Worm (Caenorhabditis elegans) whole organism, late embryonic: ENCODE measurements around the gene dod-24.

Source experiments
- C38D4.7 ChIP-seq: fragments of 200-800 bp; sonication (Bioruptor generic); optimal IDR thresholded peaks from 2 replicates; lab custom pipeline; 2018; ENCODE audit warnings: mild to moderate bottlenecking, missing genetic modification characterization, moderate library complexity, missing compliant biosample characterization
- K02D7.2 ChIP-seq: sonication (generic microtip); optimal IDR thresholded peaks from 2 replicates; lab custom pipeline; 2017; ENCODE audit warnings: mild to moderate bottlenecking, missing genetic modification characterization, missing compliant biosample characterization
- K09A11.1 ChIP-seq: sonication (generic microtip); optimal IDR thresholded peaks from 2 replicates; lab custom pipeline; 2017; ENCODE audit warnings: antibody characterized with exemption, mild to moderate bottlenecking, missing genetic modification characterization, missing compliant biosample characterization; ENCODE audit not compliant: insufficient read depth
- T23F11.4 ChIP-seq: fragments of 200-800 bp; sonication (Bioruptor generic); optimal IDR thresholded peaks from 2 replicates; lab custom pipeline; 2018; ENCODE audit warnings: mild to moderate bottlenecking, missing genetic modification characterization, missing compliant biosample characterization
- Y22D7AL.16 ChIP-seq: sonication (generic microtip); optimal IDR thresholded peaks from 2 replicates; lab custom pipeline; 2016; ENCODE audit warnings: missing genetic modification characterization, missing compliant biosample characterization
- ama-1 ChIP-seq: fragments of 150-350 bp; optimal IDR thresholded peaks from 2 replicates; lab custom pipeline; 2014
- ceh-14 ChIP-seq: sonication (generic microtip); optimal IDR thresholded peaks from 2 replicates; lab custom pipeline; 2016; ENCODE audit warnings: missing genotype, missing genetic modification characterization, missing compliant biosample characterization
- ceh-19 ChIP-seq: fragments of 200-800 bp; sonication (Bioruptor generic); optimal IDR thresholded peaks from 2 replicates; lab custom pipeline; 2018; ENCODE audit warnings: mild to moderate bottlenecking, missing genetic modification characterization, missing compliant biosample characterization
- ceh-30 ChIP-seq: fragments of 150-350 bp; optimal IDR thresholded peaks from 2 replicates; lab custom pipeline; 2014; ENCODE audit warnings: missing biosample characterization, missing genetic modification characterization
- ceh-34 ChIP-seq: sonication (generic microtip); optimal IDR thresholded peaks from 2 replicates; lab custom pipeline; 2016; ENCODE audit warnings: mild to moderate bottlenecking, missing genetic modification characterization, missing compliant biosample characterization
- ceh-45 ChIP-seq: fragments of 200-800 bp; sonication (Bioruptor generic); IDR thresholded peaks from 2 replicates; pipeline ENCODE4 v1.3.6; 2022; ENCODE audit warnings: missing genetic modification reagents, missing genetic modification characterization, missing compliant biosample characterization
- ceh-9 ChIP-seq: sonication (generic microtip); optimal IDR thresholded peaks from 2 replicates; lab custom pipeline; 2016; ENCODE audit warnings: mild to moderate bottlenecking, missing genetic modification characterization, inconsistent platforms, missing compliant biosample characterization
- dmd-4 ChIP-seq: sonication (generic microtip); optimal IDR thresholded peaks from 2 replicates; lab custom pipeline; 2016; ENCODE audit warnings: borderline replicate concordance, missing genetic modification characterization, missing compliant biosample characterization
- elt-2 ChIP-seq: sonication (generic microtip); optimal IDR thresholded peaks from 2 replicates; lab custom pipeline; 2016; ENCODE audit warnings: missing genetic modification reagents, missing genetic modification characterization, missing compliant biosample characterization
- ets-4 ChIP-seq: sonication (generic microtip); optimal IDR thresholded peaks from 2 replicates; lab custom pipeline; 2016; ENCODE audit warnings: missing genetic modification characterization, missing compliant biosample characterization
- eyg-1 ChIP-seq: sonication (generic microtip); optimal IDR thresholded peaks from 2 replicates; lab custom pipeline; 2016; ENCODE audit warnings: missing genotype, missing genetic modification characterization, missing compliant biosample characterization
- fkh-10 ChIP-seq: fragments of 150-350 bp; optimal IDR thresholded peaks from 2 replicates; lab custom pipeline; 2014; ENCODE audit warnings: missing biosample characterization, missing genetic modification reagents, missing genetic modification characterization
- fkh-6 ChIP-seq: sonication (generic microtip); optimal IDR thresholded peaks from 2 replicates; lab custom pipeline; 2016; ENCODE audit warnings: missing genetic modification characterization, missing compliant biosample characterization
- gmeb-2 ChIP-seq: sonication (generic microtip); optimal IDR thresholded peaks from 2 replicates; lab custom pipeline; 2016; ENCODE audit warnings: missing genetic modification characterization, inconsistent platforms, missing compliant biosample characterization
- lim-6 ChIP-seq: sonication (generic microtip); optimal IDR thresholded peaks from 2 replicates; lab custom pipeline; 2016; ENCODE audit warnings: missing genetic modification characterization, missing compliant biosample characterization
- lin-11 ChIP-seq: fragments of 200-800 bp; sonication (Bioruptor generic); optimal IDR thresholded peaks from 2 replicates; lab custom pipeline; 2018; ENCODE audit warnings: mild to moderate bottlenecking, missing genetic modification characterization, missing compliant biosample characterization
- madf-2 ChIP-seq: sonication (generic microtip); optimal IDR thresholded peaks from 2 replicates; lab custom pipeline; 2017; ENCODE audit warnings: missing genetic modification characterization, missing compliant biosample characterization
- mec-3 ChIP-seq: sonication (generic microtip); optimal IDR thresholded peaks from 2 replicates; lab custom pipeline; 2016; ENCODE audit warnings: borderline replicate concordance, missing genetic modification characterization, missing compliant biosample characterization
- nhr-232 ChIP-seq: sonication (generic microtip); optimal IDR thresholded peaks from 2 replicates; lab custom pipeline; 2016; ENCODE audit warnings: missing genetic modification characterization, missing compliant biosample characterization
- pax-1 ChIP-seq: fragments of 150-350 bp; optimal IDR thresholded peaks from 2 replicates; lab custom pipeline; 2014; ENCODE audit warnings: missing biosample characterization, missing genetic modification characterization
- pqm-1 ChIP-seq: sonication (generic microtip); optimal IDR thresholded peaks from 2 replicates; lab custom pipeline; 2016; ENCODE audit warnings: missing genetic modification characterization, missing compliant biosample characterization
- sdc-2 ChIP-seq: sonication (generic microtip); optimal IDR thresholded peaks from 2 replicates; lab custom pipeline; 2016; ENCODE audit warnings: missing genotype, missing genetic modification characterization, missing compliant biosample characterization
- sox-4 ChIP-seq: sonication (generic microtip); optimal IDR thresholded peaks from 2 replicates; lab custom pipeline; 2017; ENCODE audit warnings: mild to moderate bottlenecking, missing genetic modification characterization, inconsistent platforms, missing compliant biosample characterization
- ttx-3 ChIP-seq: sonication (generic microtip); optimal IDR thresholded peaks from 2 replicates; lab custom pipeline; 2016; ENCODE audit warnings: missing genetic modification reagents, missing genetic modification characterization, missing compliant biosample characterization
- unc-55 ChIP-seq: sonication (generic microtip); optimal IDR thresholded peaks from 2 replicates; lab custom pipeline; 2017; ENCODE audit warnings: missing biosample characterization, missing genetic modification reagents, missing genetic modification characterization
- zip-5 ChIP-seq: sonication (generic microtip); optimal IDR thresholded peaks from 2 replicates; lab custom pipeline; 2016; ENCODE audit warnings: missing genetic modification characterization, missing compliant biosample characterization
- ztf-16 ChIP-seq: sonication (generic microtip); optimal IDR thresholded peaks from 2 replicates; lab custom pipeline; 2017; ENCODE audit warnings: missing genetic modification characterization, missing compliant biosample characterization

dod-24 gene

DNA sequence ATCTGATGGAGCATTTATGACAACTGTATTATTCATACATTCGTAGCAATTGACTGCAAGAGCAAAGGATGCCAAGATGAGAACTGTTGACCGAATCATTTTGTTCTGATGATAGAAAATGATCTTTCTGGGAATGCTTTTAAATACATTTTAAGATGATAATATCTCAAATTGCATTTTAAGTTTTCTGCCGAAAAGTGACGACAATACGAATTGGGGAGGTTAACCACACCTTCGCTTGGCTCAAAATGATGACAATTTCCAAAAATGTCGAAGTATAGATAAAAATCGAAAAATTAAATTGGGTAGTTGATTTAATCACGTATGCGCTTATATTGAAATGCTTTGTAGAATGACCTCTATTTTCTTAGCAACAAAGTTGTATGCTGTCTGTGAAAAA is at the start of gene dod-24:
Gene dod-24 (minus strand): TSS at position 101 of the 400 bp plus-strand sequence.
- TF ChIP-seq ceh-30 (tag; lab: Kevin White, UChicago), result no peak
- TF ChIP-seq zip-5 (tag; lab: Kevin White, UChicago), result no peak
- no peak for TF ChIP-seq fkh-10 (GFP tag; lab: Kevin White, UChicago)
- TF ChIP-seq ceh-14 (tag; lab: Kevin White, UChicago), result no peak
- no peak for TF ChIP-seq eyg-1 (tag; lab: Kevin White, UChicago)
- no peak for TF ChIP-seq ceh-34
- TF ChIP-seq ceh-9 (tag; lab: Kevin White, UChicago), result no peak
- no peak for TF ChIP-seq ets-4 (tag; lab: Kevin White, UChicago)
- TF ChIP-seq dmd-4, result no peak
- no peak for TF ChIP-seq gmeb-2 (tag; lab: Kevin White, UChicago)
- TF ChIP-seq madf-2 (tag; lab: Kevin White, UChicago), result no peak
- no peak for TF ChIP-seq ceh-19 (GFP tag; lab: Kevin White, UChicago)
- TF ChIP-seq K09A11.1 (tag; lab: Kevin White, UChicago), result no peak
- no peak for TF ChIP-seq lin-11
- TF ChIP-seq K02D7.2 (tag; lab: Kevin White, UChicago), result no peak

DNA sequence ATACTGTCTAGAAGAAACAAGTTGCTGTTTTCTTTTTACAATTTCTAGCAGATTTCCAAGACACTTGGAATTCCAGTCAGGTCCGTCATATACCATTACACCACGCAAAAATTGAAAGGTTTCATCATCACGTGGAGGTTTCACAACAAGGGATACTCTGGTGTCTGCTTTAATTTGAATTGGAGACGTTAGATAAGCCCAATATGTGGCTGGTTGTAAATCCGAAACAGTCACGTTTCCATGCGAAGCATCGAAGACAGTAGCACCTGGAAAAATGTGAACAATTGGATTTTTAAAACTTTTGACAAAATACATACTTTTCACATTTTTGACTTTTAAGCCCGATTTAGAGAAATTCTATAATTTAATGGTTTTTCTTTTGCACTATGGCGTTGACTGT is 49.5 kb upstream of the dod-24 start:
- no peak for TF ChIP-seq ceh-14 (tag; lab: Kevin White, UChicago)
- no peak for TF ChIP-seq pqm-1 (tag; lab: Kevin White, UChicago)
- TF ChIP-seq sdc-2, result no peak
- TF ChIP-seq ama-1 (lab: Kevin White, UChicago), result no peak
- TF ChIP-seq ets-4 (tag; lab: Kevin White, UChicago), result no peak
- TF ChIP-seq ttx-3 (tag; lab: Kevin White, UChicago), result no peak
- TF ChIP-seq ceh-34, result no peak

DNA sequence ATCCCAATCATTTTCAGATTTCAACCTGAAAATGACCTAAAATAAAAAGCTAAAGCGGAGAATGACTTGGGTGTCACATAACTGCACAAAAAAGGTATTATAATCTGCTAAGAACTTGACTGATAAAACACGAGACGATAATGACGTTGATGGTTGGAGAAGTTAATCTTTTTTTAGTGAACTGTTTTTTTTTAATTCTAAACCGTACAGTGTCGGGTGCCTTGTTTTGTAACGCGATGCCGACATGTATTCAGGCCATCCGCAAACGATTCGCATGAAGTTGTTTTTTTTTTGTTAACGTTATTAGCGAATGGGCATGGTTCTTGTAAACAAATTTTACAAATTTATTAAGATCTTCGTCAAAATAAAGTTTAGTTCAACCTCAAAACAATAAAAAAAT is 48.2 kb upstream of the dod-24 start, which contains the start of gene K10D11.6:
Gene K10D11.6 (minus strand): TSS at position 101 of the 400 bp plus-strand sequence.
- TF ChIP-seq ceh-30 (tag; lab: Kevin White, UChicago) (no peak), mec-3 (tag; lab: Kevin White, UChicago) (no peak), ceh-45 (GFP tag; lab: Robert Waterston, UW) (no peak), K09A11.1 (tag; lab: Kevin White, UChicago) (no peak), madf-2 (tag; lab: Kevin White, UChicago) (no peak), fkh-6 (tag; lab: Kevin White, UChicago) (no peak), nhr-232 (tag; lab: Kevin White, UChicago) (no peak), C38D4.7 (GFP tag; lab: Kevin White, UChicago) (no peak), T23F11.4 (GFP tag; lab: Kevin White, UChicago) (no peak), lim-6 (no peak), ztf-16 (tag; lab: Kevin White, UChicago) (no peak), ttx-3 (tag; lab: Kevin White, UChicago) (no peak)

DNA sequence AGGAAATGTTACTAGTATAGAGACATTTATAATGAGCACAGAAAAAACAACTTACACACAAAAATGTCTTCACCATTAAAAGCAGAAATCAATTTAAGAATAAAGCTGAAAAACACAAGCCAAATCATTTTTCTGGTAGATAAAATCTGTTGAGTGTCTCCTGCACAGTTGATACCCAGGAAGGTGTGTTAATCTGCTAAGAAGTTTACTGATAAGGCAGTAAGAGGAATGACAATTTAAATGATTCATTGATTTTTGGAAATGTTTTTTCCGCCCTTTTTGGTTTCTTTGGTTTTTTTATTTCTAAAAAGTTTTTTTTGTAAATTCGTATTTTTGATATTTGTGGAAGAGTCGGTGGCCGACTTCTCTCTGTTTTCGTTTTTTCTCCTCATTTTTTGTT is 44.8 kb upstream of the dod-24 start, which contains the start of gene K10D11.3:
Gene K10D11.3 (minus strand): TSS at position 174 of the 400 bp plus-strand sequence.
- TF ChIP-seq elt-2, result peak; percentile 7
- no peak for TF ChIP-seq pax-1 (tag; lab: Kevin White, UChicago)
- no peak for TF ChIP-seq ztf-16 (tag; lab: Kevin White, UChicago)

DNA sequence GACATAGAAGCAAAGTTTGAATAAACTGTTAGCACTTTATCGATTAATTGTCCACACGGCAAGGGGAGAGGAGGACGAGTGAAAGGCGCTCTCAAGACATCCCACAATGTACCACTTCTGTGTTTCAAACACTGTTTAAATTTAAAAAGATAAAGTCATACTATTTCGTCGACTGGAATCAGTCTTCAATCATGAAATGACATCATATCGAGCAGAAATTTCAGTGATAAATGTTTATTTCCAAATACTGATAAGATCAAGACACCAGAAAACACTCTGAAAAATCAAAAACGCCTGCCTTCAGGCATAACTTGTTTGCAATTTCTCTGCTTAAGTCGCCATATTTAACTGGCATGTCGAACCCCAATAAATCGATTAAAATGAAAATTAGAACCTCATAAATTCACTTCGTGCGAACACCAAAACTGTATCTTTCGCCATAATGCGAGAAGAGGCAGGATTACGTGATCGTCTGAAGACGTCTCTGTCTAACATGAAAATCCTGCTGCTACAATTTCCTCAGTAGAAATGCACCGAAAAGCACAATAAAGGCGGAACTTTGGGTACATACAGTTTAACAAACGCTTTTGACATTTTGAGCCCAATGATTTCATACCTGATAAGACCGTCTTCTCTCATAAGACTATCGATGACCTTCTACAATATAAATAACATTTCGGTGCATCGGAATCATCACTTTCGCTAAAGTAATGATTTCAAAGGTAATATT is 37.3 kb upstream of the dod-24 start, which contains the start of gene K10D11.2:
Gene K10D11.2 (plus strand): TSS at position 680 of the 730 bp plus-strand sequence.
- no peak for TF ChIP-seq sox-4 (tag; lab: Kevin White, UChicago)
- no peak for TF ChIP-seq unc-55 (GFP tag; lab: Kevin White, UChicago)
- no peak for TF ChIP-seq Y22D7AL.16 (tag; lab: Kevin White, UChicago)
- peak; percentile 61 for TF ChIP-seq elt-2
